Worm (Caenorhabditis elegans) whole organism, young adult: ENCODE measurements around the gene ZC404.16.

Experiments
- B0035.1 ChIP-seq: sonication (generic microtip); optimal IDR thresholded peaks from 2 replicates; lab custom pipeline; 2016; ENCODE audit warnings: missing genetic modification characterization, mild to moderate bottlenecking, missing compliant biosample characterization, missing genotype, missing genetic modification reagents
- C17E4.6 ChIP-seq: fragments of 200-800 bp; sonication (Bioruptor generic); IDR thresholded peaks from 2 replicates; pipeline ENCODE4 v1.3.6; 2022; ENCODE audit warnings: missing genetic modification reagents, missing genetic modification characterization, missing compliant biosample characterization
- F49E8.2 ChIP-seq: sonication (generic microtip); optimal IDR thresholded peaks from 3 replicates; lab custom pipeline; 2017; ENCODE audit warnings: missing genetic modification characterization, mild to moderate bottlenecking, missing compliant biosample characterization, antibody characterized with exemption, moderate library complexity; ENCODE audit not compliant: insufficient read depth
- F52B5.7 ChIP-seq: sonication (generic microtip); optimal IDR thresholded peaks from 2 replicates; lab custom pipeline; 2016; ENCODE audit warnings: mild to moderate bottlenecking, missing genetic modification characterization, missing compliant biosample characterization
- ama-1 ChIP-seq, 3 experiments: fragments of 150-350 bp in 1 of 3; sonication (generic microtip) in 2 of 3; optimal IDR thresholded peaks; 2 replicates each; lab custom pipeline; 2014 to 2018; ENCODE audit warnings: missing biosample characterization in 2 of 3, missing genetic modification characterization in 2 of 3, missing genetic modification reagents in 2 of 3
- ceh-100 ChIP-seq: fragments of 200-800 bp; sonication (Bioruptor generic); IDR thresholded peaks from 2 replicates; pipeline ENCODE4 v1.3.6; 2022; ENCODE audit warnings: missing genetic modification reagents, missing genetic modification characterization, missing compliant biosample characterization
- dpff-1 ChIP-seq: sonication (generic microtip); optimal IDR thresholded peaks from 2 replicates; lab custom pipeline; 2017; ENCODE audit warnings: mild to moderate bottlenecking, missing genetic modification characterization, missing compliant biosample characterization
- egl-44 ChIP-seq: fragments of 200-800 bp; sonication (Bioruptor generic); IDR thresholded peaks from 2 replicates; pipeline ENCODE4 v1.3.6; 2022; ENCODE audit warnings: missing genetic modification reagents, missing genetic modification characterization, missing compliant biosample characterization
- lin-54 ChIP-seq: fragments of 200-800 bp; sonication (Bioruptor generic); optimal IDR thresholded peaks from 2 replicates; lab custom pipeline; 2018; ENCODE audit warnings: mild to moderate bottlenecking, missing genetic modification characterization, missing compliant biosample characterization
- madf-10 ChIP-seq: sonication (generic microtip); optimal IDR thresholded peaks from 2 replicates; lab custom pipeline; 2016; ENCODE audit warnings: mild to moderate bottlenecking, missing genetic modification characterization, missing compliant biosample characterization
- nhr-179 ChIP-seq: sonication (generic microtip); optimal IDR thresholded peaks from 2 replicates; lab custom pipeline; 2016; ENCODE audit warnings: mild to moderate bottlenecking, missing genetic modification characterization, missing compliant biosample characterization
- unc-62 ChIP-seq: fragments of 150-350 bp; optimal IDR thresholded peaks from 2 replicates; lab custom pipeline; 2014; ENCODE audit warnings: missing biosample characterization, missing genetic modification reagents, missing genetic modification characterization
- zim-3 ChIP-seq: sonication (generic microtip); optimal IDR thresholded peaks from 2 replicates; lab custom pipeline; 2017; ENCODE audit warnings: mild to moderate bottlenecking, missing genetic modification characterization, moderate library complexity, missing compliant biosample characterization

DNA sequence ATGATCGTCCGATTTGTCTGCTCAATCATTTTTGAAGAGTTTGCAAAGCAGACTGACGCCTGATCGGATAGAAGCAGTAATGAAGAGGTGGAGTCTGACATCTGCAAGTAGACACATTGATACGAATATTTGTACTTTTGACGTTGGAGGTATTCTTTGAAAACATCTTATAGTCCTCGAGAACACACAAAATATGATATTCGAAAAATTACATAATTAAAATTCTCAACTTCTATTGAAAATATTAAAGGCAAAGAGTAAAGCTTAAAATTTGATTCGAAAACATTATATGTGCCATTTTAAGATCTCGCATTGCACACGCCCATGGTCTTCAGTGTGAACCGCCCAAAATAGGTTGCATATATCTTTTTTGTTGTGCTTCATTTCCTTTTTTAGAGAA, 51.3 kb downstream of the ZC404.16 start, which contains the start of gene ZC487.2:
- TF ChIP-seq F49E8.2 (tag; lab: Kevin White, UChicago) (no peak), madf-10 (tag; lab: Kevin White, UChicago) (no peak), ama-1 (optimal IDR thresholded peaks at IDR 0.05; lab: Kevin White, UChicago) (no peak), ama-1 (GFP tag; optimal IDR thresholded peaks at IDR 0.05; lab: Kevin White, UChicago) (no peak), zim-3 (no peak), unc-62 (no peak), lin-54 (GFP tag; lab: Kevin White, UChicago) (no peak), egl-44 (no peak), nhr-179 (tag; lab: Kevin White, UChicago) (no peak), dpff-1 (no peak), ceh-100 (no peak), F52B5.7 (tag; lab: Kevin White, UChicago) (no peak), C17E4.6 (GFP tag; lab: Robert Waterston, UW) (no peak), B0035.1 (tag; lab: Kevin White, UChicago) (no peak)
